Fruit fly (Drosophila melanogaster): Measurements from ENCODE around the gene CG5078.

The CG5078 gene

dm6 chr3L:20494780-20495591 lies 10.8 kb upstream of the CG5078 start, which contains the start of gene ZnT77C (continued):
- TF ChIP-seq inv (GFP tag; IDR thresholded peaks at IDR 0.05; ENCODE audit: partially characterized antibody) (no peak), sisA (GFP tag; IDR thresholded peaks at IDR 0.05) (no peak), CG13287 (GFP tag; IDR thresholded peaks at IDR 0.05; ENCODE audit: partially characterized antibody) (peak; percentile 26; the same call in 1 of the 2 replicates), zen2 (GFP tag; IDR thresholded peaks at IDR 0.05; ENCODE audit: partially characterized antibody) (no peak), Hr51 (GFP tag; optimal IDR thresholded peaks at IDR 0.05) (no peak), CG3995 (GFP tag; optimal IDR thresholded peaks at IDR 0.05) (peak; percentile 93), bbx (GFP tag; IDR thresholded peaks at IDR 0.05; ENCODE audit: partially characterized antibody) (0 out of 2 replicates have a peak, but pooled peaks have one; percentile 6), sug (tag; optimal IDR thresholded peaks at IDR 0.05) (no peak), Dfd (GFP tag; optimal IDR thresholded peaks at IDR 0.05) (no peak), CoRest (tag; optimal IDR thresholded peaks at IDR 0.05) (peak; percentile 48), trh (GFP tag; optimal IDR thresholded peaks at IDR 0.05) (no peak), CG17328 (GFP tag; IDR thresholded peaks at IDR 0.05) (no peak), CG8944 (GFP tag; optimal IDR thresholded peaks at IDR 0.05) (no peak), CG1529 (GFP tag; optimal IDR thresholded peaks at IDR 0.05) (no peak), Atf-2 (GFP tag; optimal IDR thresholded peaks at IDR 0.05) (no peak), vvl (GFP tag; IDR thresholded peaks at IDR 0.05) (no peak), luna (GFP tag; optimal IDR thresholded peaks at IDR 0.05) (no peak), E2f1 (GFP tag; IDR thresholded peaks at IDR 0.05) (no peak), CG6813 (GFP tag; optimal IDR thresholded peaks at IDR 0.05) (no peak), Dll (GFP tag; IDR thresholded peaks at IDR 0.05; ENCODE audit: partially characterized antibody) (0 out of 4 replicates have a peak, but pooled peaks have one; percentile 14), nmo (GFP tag; optimal IDR thresholded peaks at IDR 0.05) (peak; percentile 9), CG10431 (GFP tag; optimal IDR thresholded peaks at IDR 0.05) (no peak), CG10462 (GFP tag; optimal IDR thresholded peaks at IDR 0.05) (no peak), CG5245 (GFP tag; optimal IDR thresholded peaks at IDR 0.05) (no peak), nerfin-2 (GFP tag; IDR thresholded peaks at IDR 0.05; ENCODE audit: partially characterized antibody) (no peak), CG12744 (GFP tag; optimal IDR thresholded peaks at IDR 0.05) (no peak)

DNA sequence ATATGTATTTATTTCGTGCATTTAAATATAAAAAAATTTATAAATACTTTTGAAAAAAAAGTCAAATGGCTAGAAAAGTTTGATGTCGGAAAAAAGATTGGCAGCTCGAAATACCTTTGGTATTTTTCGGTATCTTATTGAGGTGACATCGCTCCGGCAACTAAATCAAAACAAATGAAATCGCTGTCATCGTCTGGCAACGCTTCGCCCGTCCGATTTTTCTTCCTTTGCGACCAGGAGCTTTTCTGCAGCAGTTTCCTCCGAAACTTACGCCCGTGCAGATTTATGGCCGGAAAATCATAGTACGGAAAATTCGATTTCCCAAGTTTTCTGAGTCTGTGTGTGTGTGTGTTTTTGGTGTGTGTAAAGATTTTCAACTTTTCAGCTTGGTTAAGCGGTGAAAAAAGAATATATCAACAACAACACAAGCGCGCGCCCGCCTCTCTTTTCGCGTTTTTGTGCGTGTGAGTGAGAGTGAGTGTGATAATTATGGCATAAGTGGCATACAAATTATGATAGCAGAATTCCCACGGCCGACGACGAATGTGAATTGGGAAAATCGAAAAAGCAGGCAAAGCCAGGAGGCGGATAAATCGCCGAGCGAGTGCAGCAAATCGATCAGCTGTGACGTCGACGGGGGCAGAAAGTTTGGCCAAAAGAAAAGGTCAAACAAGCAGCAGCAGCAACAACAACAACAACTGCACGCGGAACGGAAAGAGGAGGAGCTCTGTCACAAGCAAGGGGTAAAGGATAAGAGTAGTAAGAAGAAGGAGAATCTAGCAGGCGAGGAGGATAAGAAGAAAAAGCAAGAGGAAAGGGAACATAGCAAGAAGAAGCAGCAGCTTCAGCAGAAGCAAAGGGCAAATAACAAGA lies 8.5 kb upstream of the CG5078 start, which contains the start of gene CG32425:
TSS of gene CG32425 (plus strand) at position 200 of the 873 bp plus-strand sequence.
- TF ChIP-seq bigmax (GFP tag; optimal IDR thresholded peaks at IDR 0.05) (peak; percentile 27), Hr78 (GFP tag; optimal IDR thresholded peaks at IDR 0.05) (peak in 1 of 2 experiments; percentile 63), Dbx (GFP tag; IDR thresholded peaks at IDR 0.05) (peak; percentile 38; the same call in 1 of the 3 replicates), NfI (GFP tag; optimal IDR thresholded peaks at IDR 0.05) (no peak), CG34376 (GFP tag; optimal IDR thresholded peaks at IDR 0.05) (peak; percentile 13), CG2129 (GFP tag; IDR thresholded peaks at IDR 0.05; ENCODE audit: partially characterized antibody) (no peak), CG34224 (GFP tag; IDR thresholded peaks at IDR 0.05; ENCODE audit: partially characterized antibody) (0 out of 3 replicates have a peak, but pooled peaks have one; percentile 16), CG12659 (GFP tag; optimal IDR thresholded peaks at IDR 0.05) (peak; percentile 55), danr (GFP tag; IDR thresholded peaks at IDR 0.05) (no peak), Dek (tag; optimal IDR thresholded peaks at IDR 0.05) (peak; percentile 2), ci (GFP tag; IDR thresholded peaks at IDR 0.05) (no peak), CG9932 (GFP tag; IDR thresholded peaks at IDR 0.05) (peak; percentile 35; the same call in 1 of the 2 replicates), MESR4 (GFP tag; optimal IDR thresholded peaks at IDR 0.05) (peak; percentile 23), slbo (GFP tag; IDR thresholded peaks at IDR 0.05) (peak; percentile 45; the same call in 1 of the 2 replicates), CG12391 (tag; optimal IDR thresholded peaks at IDR 0.05) (peak; percentile 24), CG32532 (GFP tag; IDR thresholded peaks at IDR 0.05) (no peak), HHEX (GFP tag; optimal IDR thresholded peaks at IDR 0.05) (no peak), corto (GFP tag; optimal IDR thresholded peaks at IDR 0.05) (no peak), kni (GFP tag; optimal IDR thresholded peaks at IDR 0.05) (no peak), CG18764 (GFP tag; optimal IDR thresholded peaks at IDR 0.05) (no peak)
